Fruit fly (Drosophila melanogaster): ENCODE results near the gene CG6985.

The CG6985 gene

dm6 chr3R:22694659-22695058, 46.3 kb upstream of the CG6985 start, which contains the start of gene cd:
Gene cd (plus strand): TSS chr3R:22694959.
- no peak for TF ChIP-seq Hand (GFP tag; optimal IDR thresholded peaks at IDR 0.05)
- no peak for TF ChIP-seq al (GFP tag; IDR thresholded peaks at IDR 0.05)
- TF ChIP-seq grau (tag; optimal IDR thresholded peaks at IDR 0.05), result no peak
- TF ChIP-seq HmgD (GFP tag; optimal IDR thresholded peaks at IDR 0.05), result no peak
- no peak for TF ChIP-seq CG1647 (GFP tag; optimal IDR thresholded peaks at IDR 0.05)
- no peak for TF ChIP-seq Sox102F (GFP tag; optimal IDR thresholded peaks at IDR 0.05)
- TF ChIP-seq CG2875 (GFP tag; optimal IDR thresholded peaks at IDR 0.05), result no peak
- TF ChIP-seq usp (GFP tag; optimal IDR thresholded peaks at IDR 0.05), result no peak
- TF ChIP-seq NfI (GFP tag; optimal IDR thresholded peaks at IDR 0.05), result no peak
- no peak for TF ChIP-seq fd96Cb (tag; optimal IDR thresholded peaks at IDR 0.05)
- TF ChIP-seq Poxn (GFP tag; IDR thresholded peaks at IDR 0.05), result no peak
- no peak for TF ChIP-seq gem (tag; optimal IDR thresholded peaks at IDR 0.05)
- no peak for TF ChIP-seq CG16815 (GFP tag; optimal IDR thresholded peaks at IDR 0.05)
- no peak for TF ChIP-seq Camta (GFP tag; optimal IDR thresholded peaks at IDR 0.05)
- no peak for TF ChIP-seq Opbp (GFP tag; IDR thresholded peaks at IDR 0.05; ENCODE audit: partially characterized antibody)
- TF ChIP-seq Hsf (GFP tag; optimal IDR thresholded peaks at IDR 0.05), result no peak
- TF ChIP-seq Dbx (GFP tag; IDR thresholded peaks at IDR 0.05), result no peak

dm6 chr3R:22698208-22698607, 42.7 kb upstream of the CG6985 start, which contains the start of gene Cyp6d4:
Gene Cyp6d4 (plus strand): TSS chr3R:22698319.
- TF ChIP-seq Trl (optimal IDR thresholded peaks at IDR 0.05) (peak in 1 of 2 experiments; percentile 19), Trl (GFP tag; optimal IDR thresholded peaks at IDR 0.05) (no peak), CG9797 (GFP tag; optimal IDR thresholded peaks at IDR 0.05) (no peak), CG32532 (GFP tag; IDR thresholded peaks at IDR 0.05) (0 out of 2 replicates have a peak, but pooled peaks have one; percentile 29), CG5180 (GFP tag; optimal IDR thresholded peaks at IDR 0.05) (no peak), CG3163 (GFP tag; optimal IDR thresholded peaks at IDR 0.05) (peak; percentile 82)

- no peak for TF ChIP-seq prd (optimal IDR thresholded peaks at IDR 0.05)
- TF ChIP-seq prd (GFP tag; IDR thresholded peaks at IDR 0.05), result peak; percentile 20; the same call in 1 of the 3 replicates
- peak; percentile 72 for TF ChIP-seq Deaf1 (tag; optimal IDR thresholded peaks at IDR 0.05)
- TF ChIP-seq sd (tag; optimal IDR thresholded peaks at IDR 0.05), result peak; percentile 21
- TF ChIP-seq CG11093 (GFP tag; IDR thresholded peaks at IDR 0.05), result no peak
- TF ChIP-seq run (tag; optimal IDR thresholded peaks at IDR 0.05), result no peak
- peak; percentile 63; the same call in 1 of the 3 replicates for TF ChIP-seq z (GFP tag; IDR thresholded peaks at IDR 0.05)
- TF ChIP-seq CG9932 (GFP tag; IDR thresholded peaks at IDR 0.05), result 0 out of 2 replicates have a peak, but pooled peaks have one; percentile 23
- TF ChIP-seq lbe (GFP tag; optimal IDR thresholded peaks at IDR 0.05), result no peak
- no peak for TF ChIP-seq Sry-β (GFP tag; optimal IDR thresholded peaks at IDR 0.05)
- peak; percentile 50 for TF ChIP-seq sens (GFP tag)
- no peak for TF ChIP-seq Stat92E (GFP tag; optimal IDR thresholded peaks at IDR 0.05)
- TF ChIP-seq pan (optimal IDR thresholded peaks at IDR 0.05), result no peak
- no peak for TF ChIP-seq pan (GFP tag; optimal IDR thresholded peaks at IDR 0.05 in 1 of 2, IDR thresholded peaks at IDR 0.05 in 1 of 2)
- TF ChIP-seq CG7271 (tag; optimal IDR thresholded peaks at IDR 0.05), result no peak
These were observed 39.2 kb upstream of the CG6985 start, which contains the start of the genes CG6972 and CCAP for dm6 chr3R:22701793-22702192. Gene CG6972 (plus strand): TSS chr3R:22702007. Gene CCAP (minus strand): TSS chr3R:22702084.

dm6 chr3R:22707178-22707577, 33.8 kb upstream of the CG6985 start, which contains the start of gene CG13842:
Gene CG13842 (minus strand): TSS chr3R:22707278.
- no peak for TF ChIP-seq Eip74EF (GFP tag; optimal IDR thresholded peaks at IDR 0.05)
- no peak for TF ChIP-seq CG16813 (GFP tag; IDR thresholded peaks at IDR 0.05; ENCODE audit: partially characterized antibody)
- TF ChIP-seq Dref (GFP tag; IDR thresholded peaks at IDR 0.05), result 0 out of 2 replicates have a peak, but pooled peaks have one; percentile 9
- no peak for TF ChIP-seq tll (GFP tag; optimal IDR thresholded peaks at IDR 0.05)
- 0 out of 2 replicates have a peak, but pooled peaks have one; percentile 10 for TF ChIP-seq vvl (GFP tag; IDR thresholded peaks at IDR 0.05)
- TF ChIP-seq CG34224 (GFP tag; IDR thresholded peaks at IDR 0.05; ENCODE audit: partially characterized antibody), result no peak
